Worm (Caenorhabditis elegans): ENCODE data around the gene egl-9.
A peak's percentile ranks its signal among the peaks of the same experiment; 100 is the strongest.

The egl-9 gene

ce11 chrV:10436612-10437011, 31.7 kb upstream of the egl-9 start, which contains the start of gene set-22:
TSS of gene set-22 (plus strand) at chrV:10436912.
- no peak for TF ChIP-seq ceh-16 (tag; optimal IDR thresholded peaks at IDR 0.05)
- no peak for TF ChIP-seq alr-1 (tag; optimal IDR thresholded peaks at IDR 0.05)

- TF ChIP-seq crh-2 (tag; optimal IDR thresholded peaks at IDR 0.05) (no peak), dmd-4 (tag; optimal IDR thresholded peaks at IDR 0.05) (no peak), sma-3 (GFP tag; optimal IDR thresholded peaks at IDR 0.05) (no peak), unc-62 (GFP tag; optimal IDR thresholded peaks at IDR 0.05) (no peak), elt-3 (tag; optimal IDR thresholded peaks at IDR 0.05) (no peak), ztf-1 (GFP tag; conservative IDR thresholded peaks at IDR 0.05) (no peak), nhr-77 (tag; optimal IDR thresholded peaks at IDR 0.05) (no peak), nhr-11 (tag; optimal IDR thresholded peaks at IDR 0.05) (no peak), R02D3.7 (tag; optimal IDR thresholded peaks at IDR 0.05) (no peak), aly-2 (tag; optimal IDR thresholded peaks at IDR 0.05) (no peak), unc-55 (GFP tag; optimal IDR thresholded peaks at IDR 0.05) (no peak), mbf-1 (tag; optimal IDR thresholded peaks at IDR 0.05) (no peak)
Measured at ce11 chrV:10440723-10441122, 27.6 kb upstream of the egl-9 start, which contains the start of gene snf-10. TSS of gene snf-10 (minus strand) at chrV:10440823.

ce11 chrV:10441135-10442024, 26.9 kb upstream of the egl-9 start, which contains the start of gene pap-1:
TSS of gene pap-1 (plus strand) at chrV:10441974.
- no peak for TF ChIP-seq nhr-25 (tag; optimal IDR thresholded peaks at IDR 0.05)
- no peak for TF ChIP-seq gmeb-1 (tag; optimal IDR thresholded peaks at IDR 0.05)
- TF ChIP-seq nhr-11 (tag; optimal IDR thresholded peaks at IDR 0.05): no peak
- no peak for TF ChIP-seq aly-2 (tag; optimal IDR thresholded peaks at IDR 0.05)
- TF ChIP-seq sma-3 (GFP tag; optimal IDR thresholded peaks at IDR 0.05): no peak
- TF ChIP-seq fos-1 (tag; optimal IDR thresholded peaks at IDR 0.05): peak; percentile 3
- no peak for TF ChIP-seq lin-13 (GFP tag; optimal IDR thresholded peaks at IDR 0.05)
- TF ChIP-seq sma-9 (GFP tag; optimal IDR thresholded peaks at IDR 0.05): peak; percentile 16
- TF ChIP-seq sma-9 (tag; optimal IDR thresholded peaks at IDR 0.05): no peak
- no peak for TF ChIP-seq nhr-77 (tag; optimal IDR thresholded peaks at IDR 0.05)
- TF ChIP-seq crh-2 (tag; optimal IDR thresholded peaks at IDR 0.05): no peak
- TF ChIP-seq C34F6.9 (tag; optimal IDR thresholded peaks at IDR 0.05): peak; percentile 50
- no peak for TF ChIP-seq ztf-11 (tag; optimal IDR thresholded peaks at IDR 0.05)
- TF ChIP-seq lsy-2 (tag; optimal IDR thresholded peaks at IDR 0.05): peak in 1 of 2 experiments; percentile 39
- peak in 1 of 2 experiments; percentile 27 for TF ChIP-seq mdl-1 (tag; optimal IDR thresholded peaks at IDR 0.05)
- peak; percentile 62 for TF ChIP-seq nhr-129 (tag; optimal IDR thresholded peaks at IDR 0.05)

ce11 chrV:10453466-10453865, 14.9 kb upstream of the egl-9 start, which contains the start of gene Y32F6A.5:
TSS of gene Y32F6A.5 (minus strand) at chrV:10453605.
- TF ChIP-seq fos-1 (tag; optimal IDR thresholded peaks at IDR 0.05) (no peak), elt-3 (tag; optimal IDR thresholded peaks at IDR 0.05) (no peak), peb-1 (tag; optimal IDR thresholded peaks at IDR 0.05) (no peak), C34F6.9 (tag; optimal IDR thresholded peaks at IDR 0.05) (peak; percentile 26), sma-9 (GFP tag; optimal IDR thresholded peaks at IDR 0.05) (peak; percentile 11), sma-9 (tag; optimal IDR thresholded peaks at IDR 0.05) (no peak), sem-4 (tag; optimal IDR thresholded peaks at IDR 0.05) (no peak), ceh-16 (tag; optimal IDR thresholded peaks at IDR 0.05) (no peak), nhr-21 (tag; optimal IDR thresholded peaks at IDR 0.05) (no peak), lin-13 (GFP tag; optimal IDR thresholded peaks at IDR 0.05) (no peak), blmp-1 (tag; optimal IDR thresholded peaks at IDR 0.05; ENCODE audit: insufficient read depth) (no peak)

ce11 chrV:10457247-10457646, 11.1 kb upstream of the egl-9 start, which contains the start of gene F22E12.1:
TSS of gene F22E12.1 (minus strand) at chrV:10457347.
- no peak for TF ChIP-seq snpc-4 (tag; optimal IDR thresholded peaks at IDR 0.05)
- TF ChIP-seq gmeb-1 (tag; optimal IDR thresholded peaks at IDR 0.05): no peak
- no peak for TF ChIP-seq peb-1 (tag; optimal IDR thresholded peaks at IDR 0.05)
- no peak for TF ChIP-seq ZK546.5 (tag; optimal IDR thresholded peaks at IDR 0.05)
- no peak for TF ChIP-seq mbf-1 (tag; optimal IDR thresholded peaks at IDR 0.05)
- no peak for TF ChIP-seq nhr-11 (tag; optimal IDR thresholded peaks at IDR 0.05)
- TF ChIP-seq egl-27 (tag; optimal IDR thresholded peaks at IDR 0.05): no peak
- TF ChIP-seq nhr-25 (tag; optimal IDR thresholded peaks at IDR 0.05): no peak
- TF ChIP-seq nhr-6 (tag; optimal IDR thresholded peaks at IDR 0.05): no peak
- TF ChIP-seq nhr-237 (tag; optimal IDR thresholded peaks at IDR 0.05): no peak
- no peak for TF ChIP-seq zag-1 (tag; optimal IDR thresholded peaks at IDR 0.05)
- no peak for TF ChIP-seq nhr-12 (tag; optimal IDR thresholded peaks at IDR 0.05)
- no peak for TF ChIP-seq Y55F3AM.14 (GFP tag; optimal IDR thresholded peaks at IDR 0.05)
